Fruit fly (Drosophila melanogaster) whole organism, prepupa: ENCODE data around the gene CG32719.

Source experiments
- Blimp-1 ChIP-seq: fragments of 200-800 bp; sonication (Bioruptor generic); optimal IDR thresholded peaks from 3 replicates; lab custom pipeline; 2017; ENCODE audit warnings: missing biosample characterization, missing genetic modification characterization, mild to moderate bottlenecking, moderate library complexity, missing genetic modification reagents
- CG10631 ChIP-seq: fragments of 200-800 bp; sonication (Bioruptor generic); optimal IDR thresholded peaks from 2 replicates; lab custom pipeline; 2016; ENCODE audit warnings: missing biosample characterization, missing genetic modification characterization
- CG32006 ChIP-seq: fragments of 200-800 bp; sonication (Bioruptor generic); optimal IDR thresholded peaks from 3 replicates; lab custom pipeline; 2017; ENCODE audit warnings: missing biosample characterization, mild to moderate bottlenecking, missing genetic modification characterization
- Ets96B ChIP-seq: fragments of 200-800 bp; optimal IDR thresholded peaks from 2 replicates; lab custom pipeline; 2019; ENCODE audit warnings: missing biosample characterization, mild to moderate bottlenecking, missing genetic modification characterization, moderate library complexity
- Gug ChIP-seq: fragments of 200-800 bp; sonication (Bioruptor generic); IDR thresholded peaks from 2 replicates; pipeline ENCODE4 v1.3.6; 2022; ENCODE audit warnings: missing biosample characterization, missing genetic modification characterization
- Hr38 ChIP-seq: sonication (Bioruptor generic); optimal IDR thresholded peaks from 2 replicates; lab custom pipeline; 2016; ENCODE audit warnings: missing biosample characterization, missing genetic modification characterization
- Lpt ChIP-seq: fragments of 200-800 bp; sonication (Bioruptor generic); optimal IDR thresholded peaks from 3 replicates; lab custom pipeline; 2016; ENCODE audit warnings: missing biosample characterization, missing genetic modification characterization
- achi ChIP-seq: fragments of 200-800 bp; sonication (Bioruptor generic); optimal IDR thresholded peaks from 3 replicates; lab custom pipeline; 2016; ENCODE audit warnings: missing biosample characterization, missing genetic modification characterization
- pdm3 ChIP-seq: fragments of 200-800 bp; sonication (Bioruptor generic); optimal IDR thresholded peaks from 3 replicates; lab custom pipeline; 2016; ENCODE audit warnings: missing biosample characterization, missing genetic modification characterization

dm6 chrX:7552109-7552508 lies 4.3 kb upstream of the CG32719 start:
- TF ChIP-seq Lpt (no peak), Blimp-1 (no peak), CG10631 (GFP tag; lab: Kevin White, UChicago) (no peak), Ets96B (tag; lab: Kevin White, UChicago) (no peak), CG32006 (GFP tag; lab: Kevin White, UChicago) (no peak), Gug (GFP tag; lab: Robert Waterston, UW) (no peak), achi (GFP tag; lab: Kevin White, UChicago) (no peak), Hr38 (GFP tag; lab: Kevin White, UChicago) (no peak), pdm3 (GFP tag; lab: Kevin White, UChicago) (no peak)
